Fruit fly (Drosophila melanogaster) whole organism, embryonic: ENCODE results near the gene CG32706.

ENCODE experiments used
- Aef1 ChIP-seq: fragments of 200-800 bp; sonication (Bioruptor generic); IDR thresholded peaks from 3 replicates; pipeline ENCODE4 v1.3.6; 2022; ENCODE audit warnings: missing biosample characterization, missing genetic modification characterization
- Antp ChIP-seq: fragments of 200-800 bp; sonication (Bioruptor generic); optimal IDR thresholded peaks from 3 replicates; lab custom pipeline; 2016; ENCODE audit warnings: missing biosample characterization, missing genetic modification characterization
- Bdp1 ChIP-seq: fragments of 200-800 bp; sonication (Bioruptor generic); optimal IDR thresholded peaks from 3 replicates; lab custom pipeline; 2016; ENCODE audit warnings: missing biosample characterization, missing genetic modification characterization
- Blimp-1 ChIP-seq: fragments of 200-800 bp; sonication (Bioruptor generic); optimal IDR thresholded peaks from 3 replicates; lab custom pipeline; 2018; ENCODE audit warnings: missing biosample characterization, missing genetic modification characterization, mild to moderate bottlenecking, moderate library complexity, missing genetic modification reagents
- CG1024 ChIP-seq: fragments of 200-800 bp; sonication (Bioruptor generic); IDR thresholded peaks from 2 replicates; pipeline ENCODE4 v1.3.6; 2022; ENCODE audit warnings: missing biosample characterization, missing genetic modification characterization
- CG10959 ChIP-seq: fragments of 200-800 bp; sonication (Bioruptor generic); IDR thresholded peaks from 2 replicates; pipeline ENCODE4 v1.3.6; 2022; ENCODE audit warnings: missing biosample characterization, missing genetic modification characterization
- CG11695 ChIP-seq: fragments of 200-800 bp; sonication (Bioruptor generic); IDR thresholded peaks from 3 replicates; pipeline ENCODE4 v1.3.6; 2022; ENCODE audit warnings: missing biosample characterization, missing genetic modification characterization
- CG12769 ChIP-seq: fragments of 200-800 bp; sonication (Bioruptor generic); optimal IDR thresholded peaks from 2 replicates; lab custom pipeline; 2019; ENCODE audit warnings: missing biosample characterization, mild to moderate bottlenecking, missing genetic modification characterization, moderate library complexity
- CG13296 ChIP-seq: fragments of 200-800 bp; sonication (Bioruptor generic); optimal IDR thresholded peaks from 3 replicates; lab custom pipeline; 2018; ENCODE audit warnings: missing biosample characterization, mild to moderate bottlenecking, missing genetic modification characterization
- CG13894 ChIP-seq: fragments of 200-800 bp; sonication (Bioruptor generic); optimal IDR thresholded peaks from 3 replicates; lab custom pipeline; 2018; ENCODE audit warnings: missing biosample characterization, mild to moderate bottlenecking, missing genetic modification characterization, moderate library complexity
- CG1602 ChIP-seq: fragments of 200-800 bp; sonication (Bioruptor generic); optimal IDR thresholded peaks from 3 replicates; lab custom pipeline; 2016; ENCODE audit warnings: missing biosample characterization, missing genetic modification characterization
- CG17385 ChIP-seq: fragments of 200-800 bp; sonication (Bioruptor generic); optimal IDR thresholded peaks from 3 replicates; lab custom pipeline; 2018; ENCODE audit warnings: missing biosample characterization, mild to moderate bottlenecking, missing genetic modification characterization
- CG2202 ChIP-seq: fragments of 200-800 bp; sonication (Bioruptor generic); optimal IDR thresholded peaks from 2 replicates; lab custom pipeline; 2018; ENCODE audit warnings: missing biosample characterization, mild to moderate bottlenecking, missing genetic modification characterization
- CG3281 ChIP-seq: fragments of 200-800 bp; sonication (Bioruptor generic); optimal IDR thresholded peaks from 3 replicates; lab custom pipeline; 2017; ENCODE audit warnings: missing biosample characterization, mild to moderate bottlenecking, missing genetic modification characterization
- CG34224 ChIP-seq: fragments of 200-800 bp; sonication (Bioruptor generic); IDR thresholded peaks from 3 replicates; pipeline ENCODE4 v1.3.6; 2022; ENCODE audit warnings: missing biosample characterization, missing genetic modification characterization; ENCODE audit not compliant: partially characterized antibody
- CG8290 ChIP-seq, 3 experiments: fragments of 200-800 bp; sonication (Bioruptor generic); optimal IDR thresholded peaks; 2 replicates each; lab custom pipeline; 2016 to 2019; ENCODE audit warnings: missing biosample characterization in 3 of 3, missing genetic modification characterization in 3 of 3, mild to moderate bottlenecking in 2 of 3, moderate library complexity in 1 of 3
- CG9817 ChIP-seq: fragments of 200-800 bp; sonication (Bioruptor generic); optimal IDR thresholded peaks from 2 replicates; lab custom pipeline; 2018; ENCODE audit warnings: missing biosample characterization, mild to moderate bottlenecking, missing genetic modification characterization, moderate library complexity
- CG9876 ChIP-seq: fragments of 200-800 bp; sonication (Bioruptor generic); optimal IDR thresholded peaks from 2 replicates; lab custom pipeline; 2016; ENCODE audit warnings: missing biosample characterization, missing genetic modification characterization
- Hey ChIP-seq: fragments of 200-800 bp; sonication (Bioruptor generic); optimal IDR thresholded peaks from 3 replicates; lab custom pipeline; 2018; ENCODE audit warnings: missing biosample characterization, mild to moderate bottlenecking, missing genetic modification characterization
- Mad ChIP-seq: fragments of 200-800 bp; sonication (Bioruptor generic); optimal IDR thresholded peaks from 2 replicates; lab custom pipeline; 2016; ENCODE audit warnings: missing biosample characterization, missing genetic modification characterization
- NC2α ChIP-seq: fragments of 200-800 bp; sonication (Bioruptor generic); optimal IDR thresholded peaks from 2 replicates; lab custom pipeline; 2016; ENCODE audit warnings: missing biosample characterization, missing genetic modification characterization
- Neu2 ChIP-seq: fragments of 200-800 bp; sonication (Bioruptor generic); optimal IDR thresholded peaks from 3 replicates; lab custom pipeline; 2016; ENCODE audit warnings: missing biosample characterization, missing genetic modification characterization, borderline replicate concordance
- Nf-YA ChIP-seq: fragments of 200-800 bp; sonication (Bioruptor generic); IDR thresholded peaks from 2 replicates; pipeline ENCODE4 v1.3.6; 2022; ENCODE audit warnings: missing biosample characterization, missing genetic modification characterization
- Poxn ChIP-seq: fragments of 200-800 bp; sonication (Bioruptor generic); IDR thresholded peaks from 2 replicates; pipeline ENCODE4 v1.3.6; 2022; ENCODE audit warnings: missing biosample characterization, missing genetic modification characterization
- Side ChIP-seq: fragments of 200-800 bp; sonication (Bioruptor generic); optimal IDR thresholded peaks from 2 replicates; lab custom pipeline; 2016; ENCODE audit warnings: missing biosample characterization, missing genetic modification characterization
- Taf1 ChIP-seq: fragments of 200-800 bp; sonication (Bioruptor generic); IDR thresholded peaks from 2 replicates; pipeline ENCODE4 v1.3.6; 2022; ENCODE audit warnings: missing biosample characterization, missing genetic modification characterization
- az2 ChIP-seq: fragments of 200-800 bp; sonication (Bioruptor generic); optimal IDR thresholded peaks from 3 replicates; lab custom pipeline; 2016; ENCODE audit warnings: missing biosample characterization, missing genetic modification characterization
- bigmax ChIP-seq: fragments of 200-800 bp; sonication (Bioruptor generic); optimal IDR thresholded peaks from 2 replicates; lab custom pipeline; 2018; ENCODE audit warnings: missing biosample characterization, mild to moderate bottlenecking, missing genetic modification characterization
- bowl ChIP-seq: fragments of 200-800 bp; sonication (Bioruptor generic); IDR thresholded peaks from 2 replicates; pipeline ENCODE4 v1.3.6; 2022; ENCODE audit warnings: missing biosample characterization, missing genetic modification characterization
- cg ChIP-seq: fragments of 200-800 bp; sonication (Bioruptor generic); optimal IDR thresholded peaks from 3 replicates; lab custom pipeline; 2019; ENCODE audit warnings: missing biosample characterization, mild to moderate bottlenecking, missing genetic modification characterization, moderate library complexity
- chn ChIP-seq: fragments of 200-800 bp; sonication (Bioruptor generic); optimal IDR thresholded peaks from 2 replicates; lab custom pipeline; 2016; ENCODE audit warnings: missing biosample characterization, missing genetic modification characterization
- ci ChIP-seq: fragments of 200-800 bp; sonication (Bioruptor generic); IDR thresholded peaks from 3 replicates; pipeline ENCODE4 v1.3.6; 2022; ENCODE audit warnings: missing biosample characterization, missing genetic modification characterization
- crol ChIP-seq: fragments of 200-800 bp; sonication (Bioruptor generic); IDR thresholded peaks from 2 replicates; pipeline ENCODE4 v1.3.6; 2022; ENCODE audit warnings: missing biosample characterization, missing genetic modification characterization
- exex ChIP-seq: fragments of 200-800 bp; sonication (Bioruptor generic); optimal IDR thresholded peaks from 4 replicates; lab custom pipeline; 2018; ENCODE audit warnings: missing biosample characterization, mild to moderate bottlenecking, missing genetic modification characterization, moderate library complexity
- fd102C ChIP-seq: fragments of 200-800 bp; sonication (Bioruptor generic); optimal IDR thresholded peaks from 2 replicates; lab custom pipeline; 2018; ENCODE audit warnings: missing biosample characterization, mild to moderate bottlenecking, missing genetic modification characterization, moderate library complexity
- fd96Cb ChIP-seq: fragments of 200-800 bp; sonication (Bioruptor generic); optimal IDR thresholded peaks from 2 replicates; lab custom pipeline; 2018; ENCODE audit warnings: missing biosample characterization, mild to moderate bottlenecking, missing genetic modification characterization, moderate library complexity
- gro ChIP-seq: fragments of 200-800 bp; sonication (Bioruptor generic); optimal IDR thresholded peaks from 2 replicates; lab custom pipeline; 2016; ENCODE audit warnings: missing biosample characterization, missing genetic modification characterization
- gsb ChIP-seq: fragments of 200-800 bp; sonication (Bioruptor generic); IDR thresholded peaks from 2 replicates; pipeline ENCODE4 v1.3.6; 2022; ENCODE audit warnings: missing biosample characterization, missing genetic modification characterization
- jing ChIP-seq: fragments of 200-800 bp; sonication (Bioruptor generic); optimal IDR thresholded peaks from 2 replicates; lab custom pipeline; 2018; ENCODE audit warnings: missing biosample characterization, mild to moderate bottlenecking, missing genetic modification characterization
- kah ChIP-seq: fragments of 200-800 bp; sonication (Bioruptor generic); optimal IDR thresholded peaks from 2 replicates; lab custom pipeline; 2018; ENCODE audit warnings: missing biosample characterization, mild to moderate bottlenecking, missing genetic modification characterization
- maf-S ChIP-seq: fragments of 200-800 bp; sonication (Bioruptor generic); optimal IDR thresholded peaks from 2 replicates; lab custom pipeline; 2016; ENCODE audit warnings: missing biosample characterization, missing genetic modification characterization
- nerfin-1 ChIP-seq: fragments of 200-800 bp; sonication (Bioruptor generic); optimal IDR thresholded peaks from 3 replicates; lab custom pipeline; 2019; ENCODE audit warnings: missing biosample characterization, mild to moderate bottlenecking, missing genetic modification characterization, moderate library complexity
- nerfin-2 ChIP-seq: fragments of 200-800 bp; sonication (Bioruptor generic); IDR thresholded peaks from 2 replicates; pipeline ENCODE4 v1.3.6; 2022; ENCODE audit warnings: missing biosample characterization, missing genetic modification characterization; ENCODE audit not compliant: partially characterized antibody
- pan ChIP-seq, 4 experiments: fragments of >200 bp in 3 of 4; fragments of 200-800 bp in 1 of 4; sonication (Bioruptor generic) in 1 of 4; optimal IDR thresholded peaks in 3 of 4; IDR thresholded peaks in 1 of 4; 2 replicates each; pipeline versions ENCODE4 v1.3.6 to Lab custom; 2017 to 2022; ENCODE audit warnings: missing biosample characterization in 2 of 4, missing genetic modification characterization in 2 of 4, mixed read lengths in 1 of 4
- pfk ChIP-seq: fragments of 200-800 bp; sonication (Bioruptor generic); optimal IDR thresholded peaks from 2 replicates; lab custom pipeline; 2018; ENCODE audit warnings: missing biosample characterization, mild to moderate bottlenecking, missing genetic modification characterization, moderate library complexity
- pho ChIP-seq: fragments of 200-800 bp; sonication (Bioruptor generic); optimal IDR thresholded peaks from 2 replicates; lab custom pipeline; 2016; ENCODE audit warnings: missing biosample characterization, missing genetic modification characterization
- scrt ChIP-seq: fragments of 200-800 bp; sonication (Bioruptor generic); optimal IDR thresholded peaks from 2 replicates; lab custom pipeline; 2018; ENCODE audit warnings: missing biosample characterization, mild to moderate bottlenecking, missing genetic modification characterization, moderate library complexity
- tap ChIP-seq: fragments of 200-800 bp; optimal IDR thresholded peaks from 3 replicates; lab custom pipeline; 2019; ENCODE audit warnings: missing biosample characterization, mild to moderate bottlenecking, missing genetic modification characterization, moderate library complexity
- wor ChIP-seq: fragments of 200-800 bp; sonication (Bioruptor generic); IDR thresholded peaks from 2 replicates; pipeline ENCODE4 v1.3.6; 2022; ENCODE audit warnings: missing biosample characterization, missing genetic modification characterization

Gene CG32706

dm6 chrX:9118961-9119633 is 32.2 kb downstream of the CG32706 start (continued):
- TF ChIP-seq gro (no peak), Taf1 (GFP tag; lab: Robert Waterston, UW) (no peak), fd102C (GFP tag; lab: Kevin White, UChicago) (no peak), Side (GFP tag; lab: Kevin White, UChicago) (no peak), bigmax (no peak), Blimp-1 (GFP tag; lab: Kevin White, UChicago) (peak; percentile 65), CG8290 (GFP tag; optimal IDR thresholded peaks at IDR 0.05; lab: Kevin White, UChicago) (no peak), CG8290 (tag; optimal IDR thresholded peaks at IDR 0.05; lab: Kevin White, UChicago) (peak in 1 of 2 experiments; percentile 0), kah (GFP tag; lab: Kevin White, UChicago) (peak; percentile 3), jing (GFP tag; lab: Kevin White, UChicago) (no peak), wor (GFP tag; lab: Robert Waterston, UW) (no peak), gsb (GFP tag; lab: Robert Waterston, UW) (no peak), Neu2 (no peak), CG1602 (no peak), CG34224 (GFP tag; lab: Robert Waterston, UW) (no peak), ci (peak; percentile 49; the same call in 1 of the 3 replicates), exex (tag; lab: Kevin White, UChicago) (no peak), maf-S (GFP tag; lab: Kevin White, UChicago) (no peak), nerfin-2 (no peak), CG2202 (tag; lab: Kevin White, UChicago) (no peak), az2 (GFP tag; lab: Kevin White, UChicago) (no peak), crol (GFP tag; lab: Robert Waterston, UW) (peak; percentile 84), CG1024 (no peak), fd96Cb (tag; lab: Kevin White, UChicago) (peak; percentile 68), Bdp1 (GFP tag; lab: Kevin White, UChicago) (no peak), CG9876 (GFP tag; lab: Kevin White, UChicago) (no peak), Hey (no peak), Aef1 (no peak), pan (optimal IDR thresholded peaks at IDR 0.05; lab: Kevin White, UChicago) (no peak), pan (GFP tag; optimal IDR thresholded peaks at IDR 0.05 in 1 of 2, IDR thresholded peaks at IDR 0.05 in 1 of 2) (no peak), tap (tag; lab: Kevin White, UChicago) (peak; percentile 69), pfk (GFP tag; lab: Kevin White, UChicago) (no peak), CG11695 (GFP tag; lab: Robert Waterston, UW) (0 out of 3 replicates have a peak, but pooled peaks have one; percentile 43), Mad (GFP tag; lab: Kevin White, UChicago) (no peak), CG12769 (no peak), Antp (peak; percentile 12), NC2α (no peak), CG9817 (tag; lab: Kevin White, UChicago) (no peak), Poxn (GFP tag; lab: Robert Waterston, UW) (no peak), chn (GFP tag; lab: Kevin White, UChicago) (no peak), CG3281 (peak; percentile 57), pho (GFP tag; lab: Kevin White, UChicago) (no peak), bowl (GFP tag; lab: Robert Waterston, UW) (no peak), cg (GFP tag; lab: Kevin White, UChicago) (peak; percentile 59), CG13296 (peak; percentile 46), CG17385 (GFP tag; lab: Kevin White, UChicago) (peak; percentile 54), CG13894 (tag; lab: Kevin White, UChicago) (no peak), Nf-YA (GFP tag; lab: Robert Waterston, UW) (no peak), CG10959 (GFP tag; lab: Robert Waterston, UW) (no peak), scrt (GFP tag; lab: Kevin White, UChicago) (peak; percentile 12), nerfin-1 (peak; percentile 56)
